Worm (Caenorhabditis elegans): Measurements from ENCODE around the gene hda-1.

ce11 chrV:14525089-14525488 lies at the start of gene hda-1:
- TF ChIP-seq T22C8.4 (GFP tag; IDR thresholded peaks at IDR 0.05) (no peak), flt-1 (GFP tag; IDR thresholded peaks at IDR 0.05) (no peak), ref-1 (GFP tag; conservative IDR thresholded peaks at IDR 0.05) (no peak), cog-1 (tag; optimal IDR thresholded peaks at IDR 0.05) (no peak), ztf-23 (GFP tag; IDR thresholded peaks at IDR 0.05) (no peak), tab-1 (GFP tag; IDR thresholded peaks at IDR 0.05) (no peak), med-1 (GFP tag; optimal IDR thresholded peaks at IDR 0.05; ENCODE audit: insufficient read depth) (no peak), ztf-29 (GFP tag; IDR thresholded peaks at IDR 0.05) (no peak)

Data from whole organism, midembryonic.